Worm (Caenorhabditis elegans): ENCODE results near the gene str-261.

The str-261 gene

ce11 chrIII:11046549-11046948 lies 27.8 kb upstream of the str-261 start:
- no peak for TF ChIP-seq bed-3 (GFP tag; optimal IDR thresholded peaks at IDR 0.05)
- TF ChIP-seq unc-62 (GFP tag; optimal IDR thresholded peaks at IDR 0.05), result no peak
- TF ChIP-seq mls-2 (tag; optimal IDR thresholded peaks at IDR 0.05), result no peak
- TF ChIP-seq lin-32 (GFP tag; optimal IDR thresholded peaks at IDR 0.05), result no peak
- TF ChIP-seq sptf-1 (tag; optimal IDR thresholded peaks at IDR 0.05), result no peak
- no peak for TF ChIP-seq elt-1 (tag; optimal IDR thresholded peaks at IDR 0.05; ENCODE audit: borderline replicate concordance, insufficient read depth)
- TF ChIP-seq drap-1 (GFP tag; optimal IDR thresholded peaks at IDR 0.05), result no peak
- TF ChIP-seq elt-3 (tag; optimal IDR thresholded peaks at IDR 0.05), result no peak
- no peak for TF ChIP-seq nhr-28 (tag; optimal IDR thresholded peaks at IDR 0.05)
- no peak for TF ChIP-seq nhr-12 (tag; optimal IDR thresholded peaks at IDR 0.05)
- TF ChIP-seq ceh-43 (GFP tag; optimal IDR thresholded peaks at IDR 0.05), result no peak
- TF ChIP-seq pha-4 (tag; optimal IDR thresholded peaks at IDR 0.05), result no peak
- TF ChIP-seq snpc-4 (tag; optimal IDR thresholded peaks at IDR 0.05), result no peak
- TF ChIP-seq nhr-2 (tag; optimal IDR thresholded peaks at IDR 0.05), result no peak
- TF ChIP-seq tbx-8 (GFP tag; optimal IDR thresholded peaks at IDR 0.05), result no peak
- no peak for TF ChIP-seq unc-120 (tag; optimal IDR thresholded peaks at IDR 0.05; ENCODE audit: poor library complexity, severe bottlenecking)

DNA sequence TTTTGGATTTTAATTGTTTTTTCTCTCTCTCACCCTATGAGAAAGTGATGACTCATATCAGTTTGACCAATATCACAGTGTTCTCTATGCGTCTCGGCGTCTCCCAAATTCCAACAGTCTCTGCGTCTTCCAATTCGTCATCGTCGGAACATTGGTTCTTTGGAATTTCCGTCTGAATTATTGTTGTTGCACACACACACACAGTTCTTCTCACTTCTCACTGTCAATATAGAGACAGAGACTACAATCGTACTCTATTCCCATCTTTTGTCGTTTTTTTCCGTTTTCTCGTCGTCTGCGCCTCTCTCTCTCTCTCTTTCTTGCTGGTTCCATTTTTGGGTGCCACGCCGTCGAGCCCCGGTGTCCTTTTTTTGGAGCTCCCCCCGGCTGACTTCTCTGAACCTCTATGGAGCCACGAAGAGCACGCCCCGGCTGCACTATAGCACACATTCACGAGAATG lies 23.6 kb upstream of the str-261 start:
- no peak for TF ChIP-seq unc-39 (tag; optimal IDR thresholded peaks at IDR 0.05)
- TF ChIP-seq mls-2 (tag; optimal IDR thresholded peaks at IDR 0.05), result no peak
- no peak for TF ChIP-seq lin-32 (GFP tag; optimal IDR thresholded peaks at IDR 0.05)
- no peak for TF ChIP-seq zip-8 (tag; optimal IDR thresholded peaks at IDR 0.05)
- TF ChIP-seq ceh-83 (GFP tag; optimal IDR thresholded peaks at IDR 0.05), result no peak
- no peak for TF ChIP-seq unc-62 (GFP tag; optimal IDR thresholded peaks at IDR 0.05)
- no peak for TF ChIP-seq mab-5 (tag; optimal IDR thresholded peaks at IDR 0.05)
- no peak for TF ChIP-seq hlh-1 (tag; optimal IDR thresholded peaks at IDR 0.05)
- TF ChIP-seq mep-1 (tag; optimal IDR thresholded peaks at IDR 0.05), result no peak
- TF ChIP-seq sem-2 (GFP tag; optimal IDR thresholded peaks at IDR 0.05), result no peak
- no peak for TF ChIP-seq nhr-2 (tag; optimal IDR thresholded peaks at IDR 0.05)
- TF ChIP-seq drap-1 (GFP tag; optimal IDR thresholded peaks at IDR 0.05), result no peak
- no peak for TF ChIP-seq M03D4.4 (tag; optimal IDR thresholded peaks at IDR 0.05)
- no peak for TF ChIP-seq cnd-1 (tag; optimal IDR thresholded peaks at IDR 0.05)
- no peak for TF ChIP-seq snpc-4 (tag; optimal IDR thresholded peaks at IDR 0.05)
- no peak for TF ChIP-seq pha-4 (tag; optimal IDR thresholded peaks at IDR 0.05)
- no peak for TF ChIP-seq nhr-28 (tag; optimal IDR thresholded peaks at IDR 0.05)
- TF ChIP-seq flh-1 (GFP tag; optimal IDR thresholded peaks at IDR 0.05), result no peak
- TF ChIP-seq ham-2 (GFP tag; optimal IDR thresholded peaks at IDR 0.05), result no peak
- no peak for TF ChIP-seq sptf-1 (tag; optimal IDR thresholded peaks at IDR 0.05)

DNA sequence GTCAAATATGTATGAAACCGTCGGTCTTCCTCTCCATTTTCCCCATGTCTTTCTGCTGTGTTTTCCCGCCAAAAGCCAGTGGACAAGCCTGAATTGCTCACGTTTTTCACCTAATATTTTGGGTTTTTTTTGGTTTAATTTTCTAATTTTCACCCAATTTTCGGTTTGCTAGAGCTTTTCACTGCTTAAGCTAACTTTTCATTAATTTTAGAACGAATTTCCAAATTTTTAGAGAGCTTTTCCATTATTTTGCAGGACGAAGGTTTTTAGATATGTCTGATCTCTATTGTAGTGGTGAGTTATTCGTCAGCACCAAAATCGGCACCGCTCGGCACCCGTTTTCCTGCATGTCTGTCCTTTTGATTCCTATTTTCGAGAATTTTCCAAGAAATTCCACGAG lies 20.7 kb upstream of the str-261 start:
- no peak for TF ChIP-seq zip-8 (tag; optimal IDR thresholded peaks at IDR 0.05)
- no peak for TF ChIP-seq hlh-1 (tag; optimal IDR thresholded peaks at IDR 0.05)
- no peak for TF ChIP-seq nhr-76 (tag; optimal IDR thresholded peaks at IDR 0.05)
- no peak for TF ChIP-seq ceh-39 (tag; optimal IDR thresholded peaks at IDR 0.05)
- no peak for TF ChIP-seq ceh-83 (GFP tag; optimal IDR thresholded peaks at IDR 0.05)
- TF ChIP-seq M03D4.4 (tag; optimal IDR thresholded peaks at IDR 0.05), result no peak
- TF ChIP-seq unc-120 (tag; optimal IDR thresholded peaks at IDR 0.05; ENCODE audit: poor library complexity, severe bottlenecking), result no peak
- TF ChIP-seq lin-32 (GFP tag; optimal IDR thresholded peaks at IDR 0.05), result no peak
- no peak for TF ChIP-seq tbx-8 (GFP tag; optimal IDR thresholded peaks at IDR 0.05)
- no peak for TF ChIP-seq lsy-2 (tag; optimal IDR thresholded peaks at IDR 0.05)
- TF ChIP-seq ztf-11 (tag; optimal IDR thresholded peaks at IDR 0.05), result no peak
- no peak for TF ChIP-seq nhr-2 (tag; optimal IDR thresholded peaks at IDR 0.05)
- no peak for TF ChIP-seq drap-1 (GFP tag; optimal IDR thresholded peaks at IDR 0.05)
- no peak for TF ChIP-seq unc-62 (GFP tag; optimal IDR thresholded peaks at IDR 0.05)
- TF ChIP-seq pha-4 (tag; optimal IDR thresholded peaks at IDR 0.05), result no peak
- no peak for TF ChIP-seq blmp-1 (tag; optimal IDR thresholded peaks at IDR 0.05)
- no peak for TF ChIP-seq mep-1 (tag; optimal IDR thresholded peaks at IDR 0.05)
- no peak for TF ChIP-seq sptf-1 (tag; optimal IDR thresholded peaks at IDR 0.05)
- TF ChIP-seq flh-1 (GFP tag; optimal IDR thresholded peaks at IDR 0.05), result no peak
- no peak for TF ChIP-seq cnd-1 (tag; optimal IDR thresholded peaks at IDR 0.05)

ce11 chrIII:11054032-11054431 lies 20.3 kb upstream of the str-261 start:
- no peak for TF ChIP-seq hlh-1 (tag; optimal IDR thresholded peaks at IDR 0.05)
- TF ChIP-seq nhr-2 (tag; optimal IDR thresholded peaks at IDR 0.05), result no peak
- no peak for TF ChIP-seq lin-13 (tag; optimal IDR thresholded peaks at IDR 0.05)
- no peak for TF ChIP-seq ces-1 (GFP tag; optimal IDR thresholded peaks at IDR 0.05)
- no peak for TF ChIP-seq drap-1 (GFP tag; optimal IDR thresholded peaks at IDR 0.05)
- TF ChIP-seq ceh-43 (GFP tag; optimal IDR thresholded peaks at IDR 0.05), result no peak
